Worm (Caenorhabditis elegans) whole organism, young adult: ENCODE data around the gene F46E10.2.
A peak's percentile ranks its signal among the peaks of the same experiment; 100 is the strongest.

Experiments
- B0019.2 ChIP-seq: fragments of 200-800 bp; sonication (Bioruptor generic); conservative IDR thresholded peaks from 2 replicates; pipeline ENCODE4 v1.3.6; 2022; ENCODE audit warnings: missing genetic modification reagents, missing genetic modification characterization, missing compliant biosample characterization
- B0035.1 ChIP-seq: sonication (generic microtip); optimal IDR thresholded peaks from 2 replicates; lab custom pipeline; 2016; ENCODE audit warnings: missing genetic modification characterization, mild to moderate bottlenecking, missing compliant biosample characterization, missing genotype, missing genetic modification reagents
- C17E4.6 ChIP-seq: fragments of 200-800 bp; sonication (Bioruptor generic); IDR thresholded peaks from 2 replicates; pipeline ENCODE4 v1.3.6; 2022; ENCODE audit warnings: missing genetic modification reagents, missing genetic modification characterization, missing compliant biosample characterization
- F23B12.7 ChIP-seq: sonication (generic microtip); optimal IDR thresholded peaks from 2 replicates; lab custom pipeline; 2017; ENCODE audit warnings: missing genetic modification characterization, mild to moderate bottlenecking, missing compliant biosample characterization, antibody characterized with exemption, moderate library complexity; ENCODE audit not compliant: insufficient read depth
- F37B4.10 ChIP-seq: fragments of 200-800 bp; sonication (Bioruptor generic); IDR thresholded peaks from 2 replicates; pipeline ENCODE4 v1.3.6; 2022; ENCODE audit warnings: missing genetic modification characterization, missing compliant biosample characterization
- F52B5.7 ChIP-seq: sonication (generic microtip); optimal IDR thresholded peaks from 2 replicates; lab custom pipeline; 2016; ENCODE audit warnings: mild to moderate bottlenecking, missing genetic modification characterization, missing compliant biosample characterization
- F55B11.4 ChIP-seq: sonication (generic microtip); optimal IDR thresholded peaks from 2 replicates; lab custom pipeline; 2016; ENCODE audit warnings: missing compliant biosample characterization, missing genetic modification characterization, borderline replicate concordance; ENCODE audit not compliant: insufficient read depth
- F57C9.4 ChIP-seq: sonication (generic microtip); optimal IDR thresholded peaks from 2 replicates; lab custom pipeline; 2017; ENCODE audit warnings: mild to moderate bottlenecking, missing genetic modification characterization, missing compliant biosample characterization
- K12H6.12 ChIP-seq: fragments of 200-800 bp; sonication (Bioruptor generic); optimal IDR thresholded peaks from 2 replicates; lab custom pipeline; 2018; ENCODE audit warnings: mild to moderate bottlenecking, missing genetic modification characterization, missing compliant biosample characterization
- T26A5.8 ChIP-seq: sonication (generic microtip); optimal IDR thresholded peaks from 2 replicates; lab custom pipeline; 2016; ENCODE audit warnings: missing genetic modification characterization, missing compliant biosample characterization
- Y53F4B.3 ChIP-seq: fragments of 200-800 bp; sonication (Bioruptor generic); IDR thresholded peaks from 2 replicates; pipeline ENCODE4 v1.3.6; 2022; ENCODE audit warnings: missing genetic modification reagents, missing genetic modification characterization, missing compliant biosample characterization
- akir-1 ChIP-seq: fragments of 200-800 bp; sonication (Bioruptor generic); optimal IDR thresholded peaks from 2 replicates; lab custom pipeline; 2018; ENCODE audit warnings: mild to moderate bottlenecking, missing genetic modification characterization, moderate library complexity, missing compliant biosample characterization
- atf-7 ChIP-seq: sonication (generic microtip); optimal IDR thresholded peaks from 2 replicates; lab custom pipeline; 2017; ENCODE audit warnings: mild to moderate bottlenecking, missing genetic modification characterization, missing compliant biosample characterization
- athp-1 ChIP-seq: sonication (generic microtip); optimal IDR thresholded peaks from 2 replicates; lab custom pipeline; 2017; ENCODE audit warnings: mild to moderate bottlenecking, missing genetic modification characterization, missing compliant biosample characterization
- ceh-27 ChIP-seq: fragments of 200-800 bp; sonication (Bioruptor generic); optimal IDR thresholded peaks from 2 replicates; lab custom pipeline; 2018; ENCODE audit warnings: mild to moderate bottlenecking, missing genetic modification characterization, moderate library complexity, missing compliant biosample characterization
- dox-1 ChIP-seq: fragments of 200-800 bp; sonication (Bioruptor generic); IDR thresholded peaks from 2 replicates; pipeline ENCODE4 v1.3.6; 2022; ENCODE audit warnings: missing genetic modification reagents, missing genetic modification characterization, missing compliant biosample characterization
- ekl-4 ChIP-seq: fragments of 200-800 bp; sonication (Bioruptor generic); IDR thresholded peaks from 2 replicates; pipeline ENCODE4 v1.3.6; 2022; ENCODE audit warnings: missing genetic modification reagents, missing genetic modification characterization, missing compliant biosample characterization
- gei-17 ChIP-seq: fragments of 200-800 bp; sonication (Bioruptor generic); optimal IDR thresholded peaks from 2 replicates; lab custom pipeline; 2018; ENCODE audit warnings: mild to moderate bottlenecking, missing genetic modification characterization, missing compliant biosample characterization
- let-607 ChIP-seq, 2 experiments: fragments of 200-800 bp in 1 of 2; sonication (Bioruptor generic) in 1 of 2; sonication (generic microtip) in 1 of 2; optimal IDR thresholded peaks; 2 replicates each; lab custom pipeline; 2016 to 2018; ENCODE audit warnings: mild to moderate bottlenecking in 2 of 2, missing compliant biosample characterization in 2 of 2, missing genetic modification characterization in 2 of 2, moderate library complexity in 2 of 2, missing genotype in 1 of 2
- lin-35 ChIP-seq, 3 experiments: fragments of 150-350 bp in 2 of 3; sonication (generic microtip) in 1 of 3; optimal IDR thresholded peaks; 2 replicates each; lab custom pipeline; 2014 to 2018; ENCODE audit warnings: missing biosample characterization in 3 of 3, missing genetic modification characterization in 3 of 3, missing genetic modification reagents in 3 of 3
- lin-40 ChIP-seq: sonication (generic microtip); optimal IDR thresholded peaks from 2 replicates; lab custom pipeline; 2016; ENCODE audit warnings: missing genetic modification characterization, mild to moderate bottlenecking, missing compliant biosample characterization, missing genotype, missing genetic modification reagents
- lsl-1 ChIP-seq: fragments of 200-800 bp; sonication (Bioruptor generic); optimal IDR thresholded peaks from 2 replicates; lab custom pipeline; 2018; ENCODE audit warnings: mild to moderate bottlenecking, missing genetic modification characterization, moderate library complexity, missing compliant biosample characterization
- madf-10 ChIP-seq: sonication (generic microtip); optimal IDR thresholded peaks from 2 replicates; lab custom pipeline; 2016; ENCODE audit warnings: mild to moderate bottlenecking, missing genetic modification characterization, missing compliant biosample characterization
- madf-6 ChIP-seq: fragments of 200-800 bp; sonication (Bioruptor generic); IDR thresholded peaks from 2 replicates; pipeline ENCODE4 v1.3.6; 2022; ENCODE audit warnings: missing genetic modification reagents, missing genetic modification characterization, missing compliant biosample characterization
- nfya-2 ChIP-seq: fragments of 200-800 bp; sonication (Bioruptor generic); IDR thresholded peaks from 2 replicates; pipeline ENCODE4 v1.3.6; 2022; ENCODE audit warnings: missing genetic modification reagents, missing genetic modification characterization, missing compliant biosample characterization
- nhr-179 ChIP-seq: sonication (generic microtip); optimal IDR thresholded peaks from 2 replicates; lab custom pipeline; 2016; ENCODE audit warnings: mild to moderate bottlenecking, missing genetic modification characterization, missing compliant biosample characterization
- nhr-27 ChIP-seq: fragments of 200-800 bp; sonication (Bioruptor generic); optimal IDR thresholded peaks from 2 replicates; lab custom pipeline; 2018; ENCODE audit warnings: mild to moderate bottlenecking, missing genetic modification characterization, moderate library complexity, missing compliant biosample characterization
- rec-8 ChIP-seq, 2 experiments: sonication (generic microtip); optimal IDR thresholded peaks; 2 replicates each; lab custom pipeline; 2016; ENCODE audit warnings: mild to moderate bottlenecking in 2 of 2, missing genetic modification characterization in 2 of 2, missing genetic modification reagents in 2 of 2, missing genotype in 2 of 2, missing biosample characterization in 1 of 2, missing compliant biosample characterization in 1 of 2, moderate library complexity in 1 of 2
- tbx-9 ChIP-seq: sonication (generic microtip); optimal IDR thresholded peaks from 2 replicates; lab custom pipeline; 2016; ENCODE audit warnings: borderline replicate concordance, missing genetic modification characterization, inconsistent platforms, missing compliant biosample characterization
- unc-62 ChIP-seq: fragments of 150-350 bp; optimal IDR thresholded peaks from 2 replicates; lab custom pipeline; 2014; ENCODE audit warnings: missing biosample characterization, missing genetic modification reagents, missing genetic modification characterization
- zim-3 ChIP-seq: sonication (generic microtip); optimal IDR thresholded peaks from 2 replicates; lab custom pipeline; 2017; ENCODE audit warnings: mild to moderate bottlenecking, missing genetic modification characterization, moderate library complexity, missing compliant biosample characterization
- ztf-22 ChIP-seq: fragments of 200-800 bp; sonication (Bioruptor generic); optimal IDR thresholded peaks from 2 replicates; lab custom pipeline; 2018; ENCODE audit warnings: mild to moderate bottlenecking, missing genetic modification characterization, moderate library complexity, missing compliant biosample characterization
- ztf-25 ChIP-seq: fragments of 200-800 bp; sonication (Bioruptor generic); IDR thresholded peaks from 2 replicates; pipeline ENCODE4 v1.3.6; 2022; ENCODE audit warnings: missing genetic modification reagents, missing genetic modification characterization, missing compliant biosample characterization

The F46E10.2 gene

ce11 chrV:6551707-6552390 lies 31.6 kb downstream of the F46E10.2 start, which contains the start of gene twk-10 (continued):
- TF ChIP-seq rec-8 (tag; optimal IDR thresholded peaks at IDR 0.05; lab: Kevin White, UChicago) (peak in 1 of 2 experiments; percentile 73), F55B11.4 (no peak), T26A5.8 (tag; lab: Kevin White, UChicago) (peak; percentile 8), unc-62 (GFP tag; lab: Kevin White, UChicago) (no peak), let-607 (tag; optimal IDR thresholded peaks at IDR 0.05; lab: Kevin White, UChicago) (peak in 1 of 2 experiments; percentile 42), zim-3 (tag; lab: Kevin White, UChicago) (no peak), lin-35 (GFP tag; optimal IDR thresholded peaks at IDR 0.05; lab: Kevin White, UChicago) (no peak), nhr-179 (no peak), ztf-25 (GFP tag; lab: Robert Waterston, UW) (peak; percentile 84; the same call in 1 of the 2 replicates), atf-7 (tag; lab: Kevin White, UChicago) (no peak), B0035.1 (tag; lab: Kevin White, UChicago) (peak; percentile 15)

- TF ChIP-seq F23B12.7 (no peak), ceh-27 (GFP tag; lab: Kevin White, UChicago) (no peak), let-607 (tag; optimal IDR thresholded peaks at IDR 0.05; lab: Kevin White, UChicago) (no peak), K12H6.12 (tag; lab: Kevin White, UChicago) (no peak), B0019.2 (GFP tag; lab: Robert Waterston, UW) (no peak), C17E4.6 (GFP tag; lab: Robert Waterston, UW) (no peak), F37B4.10 (no peak), ztf-22 (GFP tag; lab: Kevin White, UChicago) (no peak), ekl-4 (GFP tag; lab: Robert Waterston, UW) (no peak), rec-8 (tag; optimal IDR thresholded peaks at IDR 0.05; lab: Kevin White, UChicago) (no peak), Y53F4B.3 (GFP tag; lab: Robert Waterston, UW) (no peak), ztf-25 (GFP tag; lab: Robert Waterston, UW) (no peak), gei-17 (no peak), athp-1 (no peak), nhr-27 (tag; lab: Kevin White, UChicago) (no peak), tbx-9 (no peak), lsl-1 (GFP tag; lab: Kevin White, UChicago) (no peak)
Observed at ce11 chrV:6554308-6554707, 34.1 kb downstream of the F46E10.2 start, which contains the start of gene K04A8.19. K04A8.19 (minus strand) TSS chrV:6554408.

ce11 chrV:6557035-6557434 lies 36.8 kb downstream of the F46E10.2 start, which contains the start of gene spp-27:
spp-27 (minus strand) TSS chrV:6557135.
- no peak for TF ChIP-seq lin-40 (tag; lab: Kevin White, UChicago)
- TF ChIP-seq ceh-27 (GFP tag; lab: Kevin White, UChicago): no peak
- no peak for TF ChIP-seq T26A5.8 (tag; lab: Kevin White, UChicago)
- TF ChIP-seq nfya-2 (GFP tag; lab: Robert Waterston, UW): no peak
- no peak for TF ChIP-seq F57C9.4
- no peak for TF ChIP-seq F52B5.7 (tag; lab: Kevin White, UChicago)
- no peak for TF ChIP-seq madf-6
- no peak for TF ChIP-seq ztf-25 (GFP tag; lab: Robert Waterston, UW)
- TF ChIP-seq akir-1 (GFP tag; lab: Kevin White, UChicago): no peak
- TF ChIP-seq madf-10 (tag; lab: Kevin White, UChicago): no peak
- no peak for TF ChIP-seq gei-17

ce11 chrV:6558103-6558502 lies 37.9 kb downstream of the F46E10.2 start, which contains the start of gene spp-20:
spp-20 (minus strand) TSS chrV:6558203.
- no peak for TF ChIP-seq dox-1 (GFP tag; lab: Robert Waterston, UW)
